Worm (Caenorhabditis elegans) whole organism, L2 larva: ENCODE measurements around the gene mcm-3.
A peak's percentile ranks its signal among the peaks of the same experiment; 100 is the strongest.

Experiments used
- aly-2 ChIP-seq: fragments of 150-350 bp; optimal IDR thresholded peaks from 2 replicates; lab custom pipeline; 2014; ENCODE audit warnings: missing biosample characterization, missing genetic modification characterization
- ama-1 ChIP-seq: fragments of 150-350 bp; optimal IDR thresholded peaks from 2 replicates; lab custom pipeline; 2018; ENCODE audit warnings: inconsistent platforms
- dmd-4 ChIP-seq: sonication (generic microtip); optimal IDR thresholded peaks from 2 replicates; lab custom pipeline; 2017; ENCODE audit warnings: missing biosample characterization, missing genetic modification characterization
- lin-39 ChIP-seq: fragments of 150-350 bp; optimal IDR thresholded peaks from 2 replicates; lab custom pipeline; 2014; ENCODE audit warnings: missing biosample characterization, missing genetic modification reagents, missing genetic modification characterization
- unc-39 ChIP-seq: fragments of 150-350 bp; optimal IDR thresholded peaks from 2 replicates; lab custom pipeline; 2014; ENCODE audit warnings: missing biosample characterization, missing genetic modification characterization
- ztf-11 ChIP-seq: sonication (generic microtip); optimal IDR thresholded peaks from 2 replicates; lab custom pipeline; 2017; ENCODE audit warnings: missing biosample characterization, missing genetic modification characterization
- ztf-4 ChIP-seq: fragments of 150-350 bp; optimal IDR thresholded peaks from 2 replicates; lab custom pipeline; 2014; ENCODE audit warnings: missing biosample characterization, missing genetic modification characterization

ce11 chrV:15083659-15084058 is 24.3 kb upstream of the mcm-3 start:
- no peak for TF ChIP-seq ztf-4 (tag; lab: Kevin White, UChicago)
- peak; percentile 79 for TF ChIP-seq ama-1
- no peak for TF ChIP-seq dmd-4 (tag; lab: Kevin White, UChicago)
- no peak for TF ChIP-seq lin-39
- no peak for TF ChIP-seq aly-2
- no peak for TF ChIP-seq unc-39 (tag; lab: Kevin White, UChicago)
- no peak for TF ChIP-seq ztf-11 (tag; lab: Kevin White, UChicago)
